Worm (Caenorhabditis elegans): ENCODE data around the gene tbce-1.

DNA sequence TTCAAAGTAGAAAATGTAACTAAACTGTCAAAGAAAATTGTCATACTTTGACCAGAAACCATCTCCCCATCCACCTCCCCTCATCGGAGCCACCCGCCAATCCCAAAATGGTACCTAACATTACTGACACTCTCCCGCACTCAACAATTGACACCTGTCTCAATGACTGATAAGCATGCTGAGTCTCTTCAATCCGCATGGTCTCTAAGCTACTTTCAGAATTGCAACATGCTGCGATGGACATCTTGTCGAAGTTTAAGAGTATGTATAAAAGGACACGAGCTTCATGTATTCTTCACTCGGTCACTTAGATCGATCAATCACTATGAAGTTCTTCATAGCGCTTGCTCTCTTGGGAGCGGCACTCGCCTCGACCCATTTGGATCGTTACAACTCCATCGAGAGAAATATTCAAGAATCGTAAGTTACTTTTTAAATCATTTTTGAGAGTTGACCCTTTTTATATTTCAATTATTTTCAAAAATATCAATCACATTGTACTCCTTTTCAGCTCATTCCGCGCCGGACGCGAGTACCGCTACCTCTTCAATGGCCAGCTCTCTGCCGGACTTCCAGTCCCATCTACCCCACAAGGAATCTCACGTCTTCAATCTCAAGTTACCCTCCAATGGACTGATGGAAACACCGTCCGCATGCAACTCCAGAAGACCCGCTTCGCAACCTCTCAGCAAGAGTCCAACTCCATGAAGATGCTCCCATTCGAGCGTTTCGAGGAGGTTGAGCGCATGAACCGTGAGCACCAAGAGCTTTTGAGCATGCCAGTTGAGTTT, 33.4 kb upstream of the tbce-1 start, which contains the start of gene vit-6:
- no peak for TF ChIP-seq him-1 (tag; optimal IDR thresholded peaks at IDR 0.05)
- no peak for TF ChIP-seq W03F9.2 (tag; optimal IDR thresholded peaks at IDR 0.05)

Measured in whole organism, L4/young adult.